Fruit fly (Drosophila melanogaster) whole organism, embryonic: ENCODE measurements around the gene GluRIA.

Experiments used
- Ada2b ChIP-seq: fragments of 200-800 bp; sonication (Bioruptor generic); IDR thresholded peaks from 2 replicates; pipeline ENCODE4 v1.3.6; 2022; ENCODE audit warnings: missing biosample characterization, missing genetic modification characterization
- Atf6 ChIP-seq: fragments of 200-800 bp; sonication (Bioruptor generic); IDR thresholded peaks from 2 replicates; pipeline ENCODE4 v1.3.6; 2022; ENCODE audit warnings: missing biosample characterization, missing genetic modification characterization
- Bdp1 ChIP-seq: fragments of 200-800 bp; sonication (Bioruptor generic); optimal IDR thresholded peaks from 3 replicates; lab custom pipeline; 2016; ENCODE audit warnings: missing biosample characterization, missing genetic modification characterization
- CG10462 ChIP-seq: fragments of 200-800 bp; sonication (Bioruptor generic); optimal IDR thresholded peaks from 2 replicates; lab custom pipeline; 2016; ENCODE audit warnings: missing biosample characterization, missing genetic modification characterization
- CG10959 ChIP-seq: fragments of 200-800 bp; sonication (Bioruptor generic); IDR thresholded peaks from 2 replicates; pipeline ENCODE4 v1.3.6; 2022; ENCODE audit warnings: missing biosample characterization, missing genetic modification characterization
- CG11696 ChIP-seq: fragments of 200-800 bp; sonication (Bioruptor generic); IDR thresholded peaks from 2 replicates; pipeline ENCODE4 v1.3.6; 2022; ENCODE audit warnings: missing biosample characterization, missing genetic modification characterization
- CG13296 ChIP-seq: fragments of 200-800 bp; sonication (Bioruptor generic); optimal IDR thresholded peaks from 3 replicates; lab custom pipeline; 2018; ENCODE audit warnings: missing biosample characterization, mild to moderate bottlenecking, missing genetic modification characterization
- CG13624 ChIP-seq: fragments of 200-800 bp; sonication (Bioruptor generic); optimal IDR thresholded peaks from 2 replicates; lab custom pipeline; 2016; ENCODE audit warnings: missing biosample characterization, missing genetic modification characterization
- CG13894 ChIP-seq: fragments of 200-800 bp; sonication (Bioruptor generic); optimal IDR thresholded peaks from 3 replicates; lab custom pipeline; 2018; ENCODE audit warnings: missing biosample characterization, mild to moderate bottlenecking, missing genetic modification characterization, moderate library complexity
- CG14050 ChIP-seq: fragments of 200-800 bp; sonication (Bioruptor generic); IDR thresholded peaks from 3 replicates; pipeline ENCODE4 v1.3.6; 2022; ENCODE audit warnings: missing biosample characterization, missing genetic modification characterization
- CG17359 ChIP-seq: fragments of 200-800 bp; sonication (Bioruptor generic); optimal IDR thresholded peaks from 3 replicates; lab custom pipeline; 2018; ENCODE audit warnings: missing biosample characterization, mild to moderate bottlenecking, missing genetic modification characterization, moderate library complexity
- CG2120 ChIP-seq: fragments of 200-800 bp; sonication (Bioruptor generic); optimal IDR thresholded peaks from 3 replicates; lab custom pipeline; 2016; ENCODE audit warnings: missing biosample characterization, missing genetic modification characterization
- CG2712 ChIP-seq: fragments of 200-800 bp; optimal IDR thresholded peaks from 3 replicates; lab custom pipeline; 2019; ENCODE audit warnings: missing biosample characterization, mild to moderate bottlenecking, missing genetic modification characterization, moderate library complexity
- CG30431 ChIP-seq: fragments of 200-800 bp; sonication (Bioruptor generic); optimal IDR thresholded peaks from 2 replicates; lab custom pipeline; 2017; ENCODE audit warnings: missing biosample characterization, missing genetic modification characterization
- CG31365 ChIP-seq: fragments of 200-800 bp; sonication (Bioruptor generic); optimal IDR thresholded peaks from 2 replicates; lab custom pipeline; 2018; ENCODE audit warnings: missing biosample characterization, mild to moderate bottlenecking, missing genetic modification characterization
- CG7786 ChIP-seq: fragments of 200-800 bp; sonication (Bioruptor generic); optimal IDR thresholded peaks from 2 replicates; lab custom pipeline; 2016; ENCODE audit warnings: missing biosample characterization, missing genetic modification characterization
- CG7839 ChIP-seq: fragments of 200-800 bp; sonication (Bioruptor generic); optimal IDR thresholded peaks from 3 replicates; lab custom pipeline; 2018; ENCODE audit warnings: missing biosample characterization, mild to moderate bottlenecking, missing genetic modification characterization, moderate library complexity
- CG8359 ChIP-seq: fragments of 200-800 bp; sonication (Bioruptor generic); optimal IDR thresholded peaks from 2 replicates; lab custom pipeline; 2017; ENCODE audit warnings: missing biosample characterization, mild to moderate bottlenecking, missing genetic modification characterization, borderline replicate concordance
- CG9797 ChIP-seq: fragments of 200-800 bp; sonication (Bioruptor generic); optimal IDR thresholded peaks from 3 replicates; lab custom pipeline; 2018; ENCODE audit warnings: missing biosample characterization, mild to moderate bottlenecking, missing genetic modification characterization
- Dip2 ChIP-seq: fragments of 200-800 bp; sonication (Bioruptor generic); IDR thresholded peaks from 2 replicates; pipeline ENCODE4 v1.3.6; 2022; ENCODE audit warnings: missing biosample characterization, missing genetic modification characterization
- Dp ChIP-seq: fragments of 200-800 bp; sonication (Bioruptor generic); optimal IDR thresholded peaks from 2 replicates; lab custom pipeline; 2018; ENCODE audit warnings: missing biosample characterization, mild to moderate bottlenecking, missing genetic modification characterization, moderate library complexity
- Fer3 ChIP-seq: fragments of 200-800 bp; sonication (Bioruptor generic); optimal IDR thresholded peaks from 2 replicates; lab custom pipeline; 2018; ENCODE audit warnings: missing biosample characterization, mild to moderate bottlenecking, missing genetic modification characterization, moderate library complexity
- Hr51 ChIP-seq, 2 experiments: fragments of 200-800 bp; sonication (Bioruptor generic); optimal IDR thresholded peaks; 2 replicates in 1 of 2; 3 replicates in 1 of 2; lab custom pipeline; 2016 to 2018; ENCODE audit warnings: missing biosample characterization in 2 of 2, missing genetic modification characterization in 2 of 2, mild to moderate bottlenecking in 1 of 2, moderate library complexity in 1 of 2
- MTF-1 ChIP-seq: fragments of 200-800 bp; sonication (Bioruptor generic); optimal IDR thresholded peaks from 2 replicates; lab custom pipeline; 2018; ENCODE audit warnings: missing biosample characterization, mild to moderate bottlenecking, missing genetic modification characterization, borderline replicate concordance
- Nf-YB ChIP-seq: fragments of 200-800 bp; sonication (Bioruptor generic); optimal IDR thresholded peaks from 3 replicates; lab custom pipeline; 2019; ENCODE audit warnings: missing biosample characterization, mild to moderate bottlenecking, missing genetic modification characterization, moderate library complexity
- Spps ChIP-seq: fragments of 200-800 bp; sonication (Bioruptor generic); optimal IDR thresholded peaks from 2 replicates; lab custom pipeline; 2018; ENCODE audit warnings: missing biosample characterization, mild to moderate bottlenecking, missing genetic modification characterization
- Taf1 ChIP-seq: fragments of 200-800 bp; sonication (Bioruptor generic); IDR thresholded peaks from 2 replicates; pipeline ENCODE4 v1.3.6; 2022; ENCODE audit warnings: missing biosample characterization, missing genetic modification characterization
- Trl ChIP-seq, 3 experiments: fragments of >200 bp in 2 of 3; fragments of 200-800 bp in 1 of 3; sonication (Bioruptor generic) in 1 of 3; optimal IDR thresholded peaks; 2 replicates in 1 of 3; 3 replicates in 2 of 3; lab custom pipeline; 2016 to 2017; ENCODE audit warnings: missing biosample characterization in 1 of 3, missing genetic modification characterization in 1 of 3
- bcd ChIP-seq: fragments of 200-800 bp; sonication (Bioruptor generic); optimal IDR thresholded peaks from 2 replicates; lab custom pipeline; 2017; ENCODE audit warnings: missing biosample characterization, mild to moderate bottlenecking, missing genetic modification characterization
- bowl ChIP-seq: fragments of 200-800 bp; sonication (Bioruptor generic); IDR thresholded peaks from 2 replicates; pipeline ENCODE4 v1.3.6; 2022; ENCODE audit warnings: missing biosample characterization, missing genetic modification characterization
- btn ChIP-seq: fragments of 200-800 bp; sonication (Bioruptor generic); optimal IDR thresholded peaks from 2 replicates; lab custom pipeline; 2016; ENCODE audit warnings: missing biosample characterization, missing genetic modification characterization
- cas ChIP-seq: fragments of 200-800 bp; sonication (Bioruptor generic); IDR thresholded peaks from 2 replicates; pipeline ENCODE4 v1.3.6; 2022; ENCODE audit warnings: missing biosample characterization, missing genetic modification characterization
- caup ChIP-seq: fragments of 200-800 bp; sonication (Bioruptor generic); optimal IDR thresholded peaks from 3 replicates; lab custom pipeline; 2017; ENCODE audit warnings: missing biosample characterization, mild to moderate bottlenecking, missing genetic modification characterization, moderate library complexity; ENCODE audit not compliant: severe bottlenecking
- emc ChIP-seq: fragments of 200-800 bp; sonication (Bioruptor generic); optimal IDR thresholded peaks from 2 replicates; lab custom pipeline; 2016; ENCODE audit warnings: missing biosample characterization, missing genetic modification characterization
- en ChIP-seq: fragments of 200-800 bp; sonication (Bioruptor generic); optimal IDR thresholded peaks from 2 replicates; lab custom pipeline; 2016; ENCODE audit warnings: missing biosample characterization, missing genetic modification characterization
- fd3F ChIP-seq: fragments of 200-800 bp; sonication (Bioruptor generic); optimal IDR thresholded peaks from 2 replicates; lab custom pipeline; 2018; ENCODE audit warnings: missing biosample characterization, mild to moderate bottlenecking, missing genetic modification characterization, moderate library complexity
- grau ChIP-seq: fragments of 200-800 bp; optimal IDR thresholded peaks from 3 replicates; lab custom pipeline; 2019; ENCODE audit warnings: missing biosample characterization, mild to moderate bottlenecking, missing genetic modification characterization, moderate library complexity
- grn ChIP-seq: fragments of 200-800 bp; sonication (Bioruptor generic); optimal IDR thresholded peaks from 3 replicates; lab custom pipeline; 2017; ENCODE audit warnings: missing biosample characterization, missing genetic modification characterization
- insv ChIP-seq, 2 experiments: fragments of 200-800 bp; sonication (Bioruptor generic); optimal IDR thresholded peaks; 3 replicates each; lab custom pipeline; 2016 to 2018; ENCODE audit warnings: missing biosample characterization in 2 of 2, missing genetic modification characterization in 2 of 2
- jing ChIP-seq: fragments of 200-800 bp; sonication (Bioruptor generic); optimal IDR thresholded peaks from 2 replicates; lab custom pipeline; 2018; ENCODE audit warnings: missing biosample characterization, mild to moderate bottlenecking, missing genetic modification characterization
- mld ChIP-seq: fragments of 200-800 bp; sonication (Bioruptor generic); IDR thresholded peaks from 3 replicates; pipeline ENCODE4 v1.3.6; 2022; ENCODE audit warnings: missing biosample characterization, missing genetic modification characterization; ENCODE audit not compliant: partially characterized antibody
- p53 ChIP-seq: fragments of 200-800 bp; sonication (Bioruptor generic); optimal IDR thresholded peaks from 2 replicates; lab custom pipeline; 2016; ENCODE audit warnings: missing biosample characterization, missing genetic modification characterization
- pan ChIP-seq, 4 experiments: fragments of >200 bp in 3 of 4; fragments of 200-800 bp in 1 of 4; sonication (Bioruptor generic) in 1 of 4; optimal IDR thresholded peaks in 3 of 4; IDR thresholded peaks in 1 of 4; 2 replicates each; pipeline versions ENCODE4 v1.3.6 to Lab custom; 2017 to 2022; ENCODE audit warnings: missing biosample characterization in 2 of 4, missing genetic modification characterization in 2 of 4, mixed read lengths in 1 of 4
- row ChIP-seq: fragments of 200-800 bp; sonication (Bioruptor generic); IDR thresholded peaks from 3 replicates; pipeline ENCODE4 v1.3.6; 2022; ENCODE audit warnings: missing biosample characterization, missing genetic modification characterization
- sd ChIP-seq: fragments of 200-800 bp; sonication (Bioruptor generic); optimal IDR thresholded peaks from 3 replicates; lab custom pipeline; 2018; ENCODE audit warnings: missing biosample characterization, mild to moderate bottlenecking, missing genetic modification characterization, moderate library complexity
- sima ChIP-seq: fragments of 200-800 bp; sonication (Bioruptor generic); optimal IDR thresholded peaks from 2 replicates; lab custom pipeline; 2016; ENCODE audit warnings: missing biosample characterization, missing genetic modification characterization
- unc-4 ChIP-seq: fragments of 200-800 bp; sonication (Bioruptor generic); IDR thresholded peaks from 2 replicates; pipeline ENCODE4 v1.3.6; 2022; ENCODE audit warnings: missing biosample characterization, missing genetic modification characterization; ENCODE audit not compliant: partially characterized antibody
- vvl ChIP-seq: fragments of 200-800 bp; sonication (Bioruptor generic); IDR thresholded peaks from 2 replicates; pipeline ENCODE4 v1.3.6; 2022; ENCODE audit warnings: missing biosample characterization, missing genetic modification characterization

GluRIA gene

DNA sequence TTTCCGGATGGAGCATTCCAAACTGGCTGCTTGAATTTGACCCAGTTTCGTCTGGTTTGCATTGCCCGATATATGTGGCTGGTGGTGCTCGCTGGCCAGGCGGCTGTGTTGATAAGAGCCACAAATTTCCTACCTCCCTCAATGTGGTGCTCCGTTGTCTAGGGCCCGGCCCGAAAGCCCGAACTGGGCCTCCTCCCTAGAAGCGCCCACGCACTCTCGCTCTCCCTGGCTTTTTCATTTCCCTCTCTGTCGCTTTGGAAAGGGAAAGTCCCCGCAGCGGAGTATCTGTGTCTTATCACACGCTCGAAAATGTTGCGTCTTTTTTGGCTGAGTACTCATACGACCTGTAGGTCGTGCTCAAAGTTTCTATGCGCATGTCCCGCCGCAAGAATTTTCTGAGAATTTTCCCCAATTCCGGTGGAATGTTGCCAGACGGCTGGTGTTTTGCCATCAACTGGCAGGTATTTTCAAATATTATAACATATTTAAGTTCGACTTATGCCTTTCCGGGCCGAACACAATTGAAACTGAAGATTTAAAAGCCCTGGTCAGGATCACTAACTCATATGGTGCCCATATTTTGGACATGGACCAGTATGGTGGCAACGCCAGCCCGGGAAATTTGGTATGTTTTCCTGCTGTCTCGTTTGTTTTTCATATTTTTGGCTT, 14.8 kb upstream of the GluRIA start, which contains the start of gene axed (continued):
- TF ChIP-seq bowl (no peak), CG13894 (tag; lab: Kevin White, UChicago) (no peak), CG13296 (GFP tag; lab: Kevin White, UChicago) (peak; percentile 19), insv (GFP tag; optimal IDR thresholded peaks at IDR 0.05; lab: Kevin White, UChicago) (no peak), jing (no peak), CG17359 (tag; lab: Kevin White, UChicago) (peak; percentile 22), Bdp1 (no peak), CG31365 (tag; lab: Kevin White, UChicago) (no peak), vvl (0 out of 2 replicates have a peak, but pooled peaks have one; percentile 14), CG9797 (GFP tag; lab: Kevin White, UChicago) (no peak), CG13624 (GFP tag; lab: Kevin White, UChicago) (no peak), CG14050 (no peak), Spps (tag; lab: Kevin White, UChicago) (no peak), CG10462 (GFP tag; lab: Kevin White, UChicago) (no peak), pan (optimal IDR thresholded peaks at IDR 0.05; lab: Kevin White, UChicago) (no peak), pan (GFP tag; optimal IDR thresholded peaks at IDR 0.05 in 1 of 2, IDR thresholded peaks at IDR 0.05 in 1 of 2) (peak in 1 of 2 experiments; percentile 62), Taf1 (no peak), CG7786 (GFP tag; lab: Kevin White, UChicago) (no peak), Hr51 (GFP tag; optimal IDR thresholded peaks at IDR 0.05; lab: Kevin White, UChicago) (peak in 1 of 2 experiments; percentile 48), p53 (GFP tag; lab: Kevin White, UChicago) (no peak), CG2712 (tag; lab: Kevin White, UChicago) (no peak), grau (tag; lab: Kevin White, UChicago) (peak; percentile 32), sd (tag; lab: Kevin White, UChicago) (peak; percentile 84), row (GFP tag; lab: Robert Waterston, UW) (peak; percentile 56), Trl (optimal IDR thresholded peaks at IDR 0.05; lab: Kevin White, UChicago) (peak; percentile 42 to 68), Trl (GFP tag; optimal IDR thresholded peaks at IDR 0.05; lab: Kevin White, UChicago) (peak; percentile 36), Dip2 (GFP tag; lab: Robert Waterston, UW) (no peak), MTF-1 (GFP tag; lab: Kevin White, UChicago) (no peak), Dp (GFP tag; lab: Kevin White, UChicago) (peak; percentile 18), emc (GFP tag; lab: Kevin White, UChicago) (no peak), bcd (peak; percentile 35), CG10959 (GFP tag; lab: Robert Waterston, UW) (no peak), Nf-YB (GFP tag; lab: Kevin White, UChicago) (no peak), unc-4 (no peak), CG2120 (GFP tag; lab: Kevin White, UChicago) (peak; percentile 45), grn (GFP tag; lab: Kevin White, UChicago) (no peak), Atf6 (GFP tag; lab: Robert Waterston, UW) (no peak), Ada2b (GFP tag; lab: Robert Waterston, UW) (peak; percentile 40; the same call in 1 of the 2 replicates), en (GFP tag; lab: Kevin White, UChicago) (no peak), CG8359 (GFP tag; lab: Kevin White, UChicago) (no peak), CG11696 (GFP tag; lab: Robert Waterston, UW) (no peak), fd3F (GFP tag; lab: Kevin White, UChicago) (peak; percentile 0), CG7839 (tag; lab: Kevin White, UChicago) (peak; percentile 29), CG30431 (GFP tag; lab: Kevin White, UChicago) (no peak), mld (GFP tag; lab: Robert Waterston, UW) (no peak), btn (GFP tag; lab: Kevin White, UChicago) (no peak), cas (no peak), Fer3 (tag; lab: Kevin White, UChicago) (peak; percentile 24), sima (GFP tag; lab: Kevin White, UChicago) (no peak), caup (GFP tag; lab: Kevin White, UChicago) (peak; percentile 48)
